Worm (Caenorhabditis elegans) whole organism, young adult: ENCODE measurements around the gene mes-6.

Experiments
- B0035.1 ChIP-seq: sonication (generic microtip); optimal IDR thresholded peaks from 2 replicates; lab custom pipeline; 2016; ENCODE audit warnings: missing genetic modification characterization, mild to moderate bottlenecking, missing compliant biosample characterization, missing genotype, missing genetic modification reagents
- C17E4.6 ChIP-seq: fragments of 200-800 bp; sonication (Bioruptor generic); IDR thresholded peaks from 2 replicates; pipeline ENCODE4 v1.3.6; 2022; ENCODE audit warnings: missing genetic modification reagents, missing genetic modification characterization, missing compliant biosample characterization
- F57A8.1 ChIP-seq: fragments of 200-800 bp; sonication (Bioruptor generic); optimal IDR thresholded peaks from 2 replicates; lab custom pipeline; 2018; ENCODE audit warnings: mild to moderate bottlenecking, missing genetic modification characterization, moderate library complexity, missing compliant biosample characterization
- akir-1 ChIP-seq: fragments of 200-800 bp; sonication (Bioruptor generic); optimal IDR thresholded peaks from 2 replicates; lab custom pipeline; 2018; ENCODE audit warnings: mild to moderate bottlenecking, missing genetic modification characterization, moderate library complexity, missing compliant biosample characterization
- ama-1 ChIP-seq, 3 experiments: fragments of 150-350 bp in 1 of 3; sonication (generic microtip) in 2 of 3; optimal IDR thresholded peaks; 2 replicates each; lab custom pipeline; 2014 to 2018; ENCODE audit warnings: missing biosample characterization in 2 of 3, missing genetic modification characterization in 2 of 3, missing genetic modification reagents in 2 of 3
- ceh-40 ChIP-seq: fragments of 200-800 bp; sonication (Bioruptor generic); IDR thresholded peaks from 2 replicates; pipeline ENCODE4 v1.3.6; 2022; ENCODE audit warnings: missing genetic modification characterization, missing compliant biosample characterization
- hlh-26 ChIP-seq: fragments of 200-800 bp; sonication (Bioruptor generic); conservative IDR thresholded peaks from 2 replicates; pipeline ENCODE4 v1.3.6; 2022; ENCODE audit warnings: missing genetic modification reagents, missing genetic modification characterization, missing compliant biosample characterization
- lir-1 ChIP-seq: fragments of 200-800 bp; sonication (Bioruptor generic); conservative IDR thresholded peaks from 2 replicates; pipeline ENCODE4 v1.3.6; 2022; ENCODE audit warnings: missing genetic modification reagents, missing genetic modification characterization, missing compliant biosample characterization
- nfya-1 ChIP-seq: sonication (generic microtip); optimal IDR thresholded peaks from 2 replicates; lab custom pipeline; 2017; ENCODE audit warnings: antibody characterized with exemption, missing compliant biosample characterization, missing genetic modification characterization, borderline replicate concordance; ENCODE audit not compliant: insufficient read depth
- nfya-2 ChIP-seq: fragments of 200-800 bp; sonication (Bioruptor generic); IDR thresholded peaks from 2 replicates; pipeline ENCODE4 v1.3.6; 2022; ENCODE audit warnings: missing genetic modification reagents, missing genetic modification characterization, missing compliant biosample characterization
- pha-4 ChIP-seq: fragments of 150-350 bp; sonication (generic microtip); optimal IDR thresholded peaks from 2 replicates; lab custom pipeline; 2014; ENCODE audit warnings: missing biosample characterization, missing genetic modification reagents, missing genetic modification characterization
- tbx-9 ChIP-seq: sonication (generic microtip); optimal IDR thresholded peaks from 2 replicates; lab custom pipeline; 2016; ENCODE audit warnings: borderline replicate concordance, missing genetic modification characterization, inconsistent platforms, missing compliant biosample characterization

- TF ChIP-seq tbx-9 (tag; lab: Kevin White, UChicago) (no peak), ama-1 (optimal IDR thresholded peaks at IDR 0.05; lab: Kevin White, UChicago) (no peak), ama-1 (GFP tag; optimal IDR thresholded peaks at IDR 0.05; lab: Kevin White, UChicago) (no peak), nfya-2 (GFP tag; lab: Robert Waterston, UW) (no peak), pha-4 (tag; lab: Kevin White, UChicago) (no peak), B0035.1 (tag; lab: Kevin White, UChicago) (no peak), lir-1 (GFP tag; lab: Robert Waterston, UW) (no peak), nfya-1 (tag; lab: Kevin White, UChicago) (no peak), ceh-40 (GFP tag; lab: Robert Waterston, UW) (no peak), hlh-26 (no peak), F57A8.1 (no peak), C17E4.6 (GFP tag; lab: Robert Waterston, UW) (no peak), akir-1 (GFP tag; lab: Kevin White, UChicago) (no peak)
Observed at ce11 chrIV:8523981-8524380, 12.9 kb downstream of the mes-6 start.
